Worm (Caenorhabditis elegans) whole organism, late embryonic: ENCODE measurements around the gene atn-1.

Experiments used
- F13H6.1 ChIP-seq: sonication (generic microtip); optimal IDR thresholded peaks from 2 replicates; lab custom pipeline; 2016; ENCODE audit warnings: missing genetic modification characterization, missing compliant biosample characterization
- ama-1 ChIP-seq: fragments of 150-350 bp; optimal IDR thresholded peaks from 2 replicates; lab custom pipeline; 2014
- ceh-45 ChIP-seq: fragments of 200-800 bp; sonication (Bioruptor generic); IDR thresholded peaks from 2 replicates; pipeline ENCODE4 v1.3.6; 2022; ENCODE audit warnings: missing genetic modification reagents, missing genetic modification characterization, missing compliant biosample characterization
- ceh-9 ChIP-seq: sonication (generic microtip); optimal IDR thresholded peaks from 2 replicates; lab custom pipeline; 2016; ENCODE audit warnings: mild to moderate bottlenecking, missing genetic modification characterization, inconsistent platforms, missing compliant biosample characterization
- elt-2 ChIP-seq: sonication (generic microtip); optimal IDR thresholded peaks from 2 replicates; lab custom pipeline; 2016; ENCODE audit warnings: missing genetic modification reagents, missing genetic modification characterization, missing compliant biosample characterization
- hlh-8 ChIP-seq: sonication (generic microtip); optimal IDR thresholded peaks from 2 replicates; lab custom pipeline; 2016; ENCODE audit warnings: missing genotype, missing genetic modification characterization, missing compliant biosample characterization
- lim-6 ChIP-seq: sonication (generic microtip); optimal IDR thresholded peaks from 2 replicates; lab custom pipeline; 2016; ENCODE audit warnings: missing genetic modification characterization, missing compliant biosample characterization
- lin-11 ChIP-seq: fragments of 200-800 bp; sonication (Bioruptor generic); optimal IDR thresholded peaks from 2 replicates; lab custom pipeline; 2018; ENCODE audit warnings: mild to moderate bottlenecking, missing genetic modification characterization, missing compliant biosample characterization
- nhr-11 ChIP-seq: fragments of 150-350 bp; optimal IDR thresholded peaks from 2 replicates; lab custom pipeline; 2014; ENCODE audit warnings: missing biosample characterization, missing genetic modification characterization

DNA sequence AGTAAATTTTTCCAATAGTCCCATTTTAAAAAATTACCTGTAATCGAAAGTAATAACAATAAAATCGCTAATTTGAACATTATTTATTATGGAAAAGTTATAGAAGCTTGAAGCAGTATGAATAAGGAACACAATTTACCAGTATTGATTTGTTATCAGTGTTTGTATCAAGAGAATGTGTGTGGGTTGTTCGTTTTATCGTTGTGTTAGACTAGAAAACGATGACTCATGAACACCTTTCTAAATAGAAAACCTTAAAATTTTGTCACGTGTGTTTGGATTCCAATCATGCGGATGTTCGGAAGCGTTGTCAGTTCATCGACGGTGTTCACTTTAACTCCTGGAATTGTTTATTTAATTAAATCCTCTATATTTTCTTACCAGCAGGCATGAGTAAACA is 46.1 kb upstream of the atn-1 start, which contains the start of gene C54D10.13:
- TF ChIP-seq lin-11 (no peak), lim-6 (no peak), ceh-45 (no peak), elt-2 (no peak), nhr-11 (no peak), F13H6.1 (tag; lab: Kevin White, UChicago) (no peak), ceh-9 (tag; lab: Kevin White, UChicago) (no peak), ama-1 (no peak), hlh-8 (tag; lab: Kevin White, UChicago) (no peak)
